Worm (Caenorhabditis elegans) whole organism, young adult: ENCODE measurements around the gene malt-1.
"Not testable (repeated sequence)": the region's sequence is repeated elsewhere in the genome, so short reads cannot be mapped to it uniquely, and the experiment has no call there.

Source experiments
- F23B12.7 ChIP-seq: sonication (generic microtip); optimal IDR thresholded peaks from 2 replicates; lab custom pipeline; 2017; ENCODE audit warnings: missing genetic modification characterization, mild to moderate bottlenecking, missing compliant biosample characterization, antibody characterized with exemption, moderate library complexity; ENCODE audit not compliant: insufficient read depth
- F52B5.7 ChIP-seq: sonication (generic microtip); optimal IDR thresholded peaks from 2 replicates; lab custom pipeline; 2016; ENCODE audit warnings: mild to moderate bottlenecking, missing genetic modification characterization, missing compliant biosample characterization
- K12H6.12 ChIP-seq: fragments of 200-800 bp; sonication (Bioruptor generic); optimal IDR thresholded peaks from 2 replicates; lab custom pipeline; 2018; ENCODE audit warnings: mild to moderate bottlenecking, missing genetic modification characterization, missing compliant biosample characterization
- ZK185.1 ChIP-seq: sonication (generic microtip); optimal IDR thresholded peaks from 2 replicates; lab custom pipeline; 2016; ENCODE audit warnings: mild to moderate bottlenecking, missing genetic modification characterization, missing compliant biosample characterization; ENCODE audit not compliant: poor library complexity, severe bottlenecking
- ama-1 ChIP-seq, 3 experiments: fragments of 150-350 bp in 1 of 3; sonication (generic microtip) in 2 of 3; optimal IDR thresholded peaks; 2 replicates each; lab custom pipeline; 2014 to 2018; ENCODE audit warnings: missing biosample characterization in 2 of 3, missing genetic modification characterization in 2 of 3, missing genetic modification reagents in 2 of 3
- egl-44 ChIP-seq: fragments of 200-800 bp; sonication (Bioruptor generic); IDR thresholded peaks from 2 replicates; pipeline ENCODE4 v1.3.6; 2022; ENCODE audit warnings: missing genetic modification reagents, missing genetic modification characterization, missing compliant biosample characterization
- ets-4 ChIP-seq: fragments of 200-800 bp; sonication (Bioruptor generic); optimal IDR thresholded peaks from 2 replicates; lab custom pipeline; 2018; ENCODE audit warnings: mild to moderate bottlenecking, missing genetic modification characterization, missing compliant biosample characterization
- hlh-26 ChIP-seq: fragments of 200-800 bp; sonication (Bioruptor generic); conservative IDR thresholded peaks from 2 replicates; pipeline ENCODE4 v1.3.6; 2022; ENCODE audit warnings: missing genetic modification reagents, missing genetic modification characterization, missing compliant biosample characterization
- mcd-1 ChIP-seq: fragments of 200-800 bp; sonication (Bioruptor generic); IDR thresholded peaks from 2 replicates; pipeline ENCODE4 v1.3.6; 2022; ENCODE audit warnings: missing genetic modification reagents, missing genetic modification characterization, missing compliant biosample characterization
- mxl-1 ChIP-seq: sonication (generic microtip); optimal IDR thresholded peaks from 2 replicates; lab custom pipeline; 2016; ENCODE audit warnings: missing genetic modification characterization, missing compliant biosample characterization
- pbrm-1 ChIP-seq: fragments of 200-800 bp; sonication (Bioruptor generic); IDR thresholded peaks from 2 replicates; pipeline ENCODE4 v1.3.6; 2022; ENCODE audit warnings: missing genetic modification reagents, missing genetic modification characterization, missing compliant biosample characterization
- pha-4 ChIP-seq: fragments of 150-350 bp; sonication (generic microtip); optimal IDR thresholded peaks from 2 replicates; lab custom pipeline; 2014; ENCODE audit warnings: missing biosample characterization, missing genetic modification reagents, missing genetic modification characterization
- unc-62 ChIP-seq: fragments of 150-350 bp; optimal IDR thresholded peaks from 2 replicates; lab custom pipeline; 2014; ENCODE audit warnings: missing biosample characterization, missing genetic modification reagents, missing genetic modification characterization

- TF ChIP-seq ZK185.1; F52B5.7 (tag; lab: Kevin White, UChicago); pbrm-1; ets-4; mcd-1 (GFP tag; lab: Robert Waterston, UW); unc-62; mxl-1 (tag; lab: Kevin White, UChicago); hlh-26; egl-44; K12H6.12 (tag; lab: Kevin White, UChicago); F23B12.7 (tag; lab: Kevin White, UChicago); ama-1 (optimal IDR thresholded peaks at IDR 0.05; lab: Kevin White, UChicago); ama-1 (GFP tag; optimal IDR thresholded peaks at IDR 0.05; lab: Kevin White, UChicago); pha-4 (tag; lab: Kevin White, UChicago): not testable (repeated sequence)
Measured at ce11 chrII:6977732-6978131, 26.6 kb upstream of the malt-1 start, which contains the start of gene C15F1.8.
